Fruit fly (Drosophila melanogaster) whole organism, embryonic: ENCODE data around the gene Sbf.

ENCODE experiments used
- Adf1 ChIP-seq: fragments of 200-800 bp; sonication (Bioruptor generic); IDR thresholded peaks from 2 replicates; pipeline ENCODE4 v1.3.6; 2022; ENCODE audit warnings: missing biosample characterization, missing genetic modification characterization
- Aef1 ChIP-seq: fragments of 200-800 bp; sonication (Bioruptor generic); IDR thresholded peaks from 3 replicates; pipeline ENCODE4 v1.3.6; 2022; ENCODE audit warnings: missing biosample characterization, missing genetic modification characterization
- Atf6 ChIP-seq: fragments of 200-800 bp; sonication (Bioruptor generic); IDR thresholded peaks from 2 replicates; pipeline ENCODE4 v1.3.6; 2022; ENCODE audit warnings: missing biosample characterization, missing genetic modification characterization
- Awh ChIP-seq: fragments of 200-800 bp; sonication (Bioruptor generic); IDR thresholded peaks from 2 replicates; pipeline ENCODE4, ENCODE4 v1.3.6; 2022; ENCODE audit warnings: missing biosample characterization, missing genetic modification characterization
- Bdp1 ChIP-seq: fragments of 200-800 bp; sonication (Bioruptor generic); optimal IDR thresholded peaks from 3 replicates; lab custom pipeline; 2016; ENCODE audit warnings: missing biosample characterization, missing genetic modification characterization
- CG10147 ChIP-seq: fragments of 200-800 bp; sonication (Bioruptor generic); optimal IDR thresholded peaks from 2 replicates; lab custom pipeline; 2019; ENCODE audit warnings: missing biosample characterization, mild to moderate bottlenecking, missing genetic modification characterization, moderate library complexity
- CG11085 ChIP-seq: fragments of 200-800 bp; sonication (Bioruptor generic); IDR thresholded peaks from 2 replicates; pipeline ENCODE4 v1.3.6; 2022; ENCODE audit warnings: missing biosample characterization, missing genetic modification characterization
- CG11456 ChIP-seq: fragments of 200-800 bp; sonication (Bioruptor generic); IDR thresholded peaks from 3 replicates; pipeline ENCODE4 v1.3.6; 2022; ENCODE audit warnings: missing biosample characterization, missing genetic modification characterization
- CG13287 ChIP-seq: fragments of 200-800 bp; sonication (Bioruptor generic); IDR thresholded peaks from 2 replicates; pipeline ENCODE4 v1.3.6; 2022; ENCODE audit warnings: missing biosample characterization, missing genetic modification characterization; ENCODE audit not compliant: partially characterized antibody
- CG14050 ChIP-seq: fragments of 200-800 bp; sonication (Bioruptor generic); IDR thresholded peaks from 3 replicates; pipeline ENCODE4 v1.3.6; 2022; ENCODE audit warnings: missing biosample characterization, missing genetic modification characterization
- CG14965 ChIP-seq: fragments of 200-800 bp; sonication (Bioruptor generic); optimal IDR thresholded peaks from 2 replicates; lab custom pipeline; 2016; ENCODE audit warnings: missing biosample characterization, missing genetic modification characterization, borderline replicate concordance
- CG1603 ChIP-seq: fragments of 200-800 bp; sonication (Bioruptor generic); optimal IDR thresholded peaks from 2 replicates; lab custom pipeline; 2019; ENCODE audit warnings: missing biosample characterization, mild to moderate bottlenecking, missing genetic modification characterization, moderate library complexity
- CG16815 ChIP-seq: fragments of 200-800 bp; sonication (Bioruptor generic); optimal IDR thresholded peaks from 3 replicates; lab custom pipeline; 2017; ENCODE audit warnings: missing biosample characterization, mild to moderate bottlenecking, missing genetic modification characterization
- CG17359 ChIP-seq: fragments of 200-800 bp; sonication (Bioruptor generic); optimal IDR thresholded peaks from 3 replicates; lab custom pipeline; 2018; ENCODE audit warnings: missing biosample characterization, mild to moderate bottlenecking, missing genetic modification characterization, moderate library complexity
- CG30403 ChIP-seq: fragments of 200-800 bp; sonication (Bioruptor generic); optimal IDR thresholded peaks from 3 replicates; lab custom pipeline; 2016; ENCODE audit warnings: missing biosample characterization, missing genetic modification characterization
- CG34376 ChIP-seq: fragments of 200-800 bp; sonication (Bioruptor generic); optimal IDR thresholded peaks from 2 replicates; lab custom pipeline; 2018; ENCODE audit warnings: missing biosample characterization, mild to moderate bottlenecking, missing genetic modification characterization
- CG42726 ChIP-seq: fragments of 200-800 bp; sonication (Bioruptor generic); IDR thresholded peaks from 2 replicates; pipeline ENCODE4 v1.3.6; 2022; ENCODE audit warnings: missing biosample characterization, missing genetic modification characterization; ENCODE audit not compliant: partially characterized antibody
- CG4360 ChIP-seq: fragments of 200-800 bp; sonication (Bioruptor generic); IDR thresholded peaks from 2 replicates; pipeline ENCODE4 v1.3.6; 2022; ENCODE audit warnings: missing biosample characterization, missing genetic modification characterization
- CG43689 ChIP-seq: fragments of 200-800 bp; sonication (Bioruptor generic); IDR thresholded peaks from 2 replicates; pipeline ENCODE4 v1.3.6; 2022; ENCODE audit warnings: missing biosample characterization, missing genetic modification characterization
- CG6683 ChIP-seq: fragments of 200-800 bp; sonication (Bioruptor generic); optimal IDR thresholded peaks from 2 replicates; lab custom pipeline; 2017; ENCODE audit warnings: missing biosample characterization, mild to moderate bottlenecking, missing genetic modification characterization, missing genetic modification reagents
- CG6689 ChIP-seq: fragments of 200-800 bp; sonication (Bioruptor generic); IDR thresholded peaks from 2 replicates; pipeline ENCODE4 v1.3.6; 2022; ENCODE audit warnings: missing biosample characterization, missing genetic modification characterization
- CG6854 ChIP-seq: fragments of 200-800 bp; sonication (Bioruptor generic); optimal IDR thresholded peaks from 3 replicates; lab custom pipeline; 2017; ENCODE audit warnings: missing biosample characterization, mild to moderate bottlenecking, missing genetic modification characterization
- CG7786 ChIP-seq: fragments of 200-800 bp; sonication (Bioruptor generic); optimal IDR thresholded peaks from 2 replicates; lab custom pipeline; 2016; ENCODE audit warnings: missing biosample characterization, missing genetic modification characterization
- CG8089 ChIP-seq: fragments of 200-800 bp; sonication (Bioruptor generic); optimal IDR thresholded peaks from 3 replicates; lab custom pipeline; 2016; ENCODE audit warnings: missing biosample characterization, missing genetic modification characterization
- CG8388 ChIP-seq: fragments of 200-800 bp; sonication (Bioruptor generic); optimal IDR thresholded peaks from 2 replicates; lab custom pipeline; 2019; ENCODE audit warnings: missing biosample characterization, mild to moderate bottlenecking, missing genetic modification characterization, moderate library complexity
- CG8944 ChIP-seq: fragments of 200-800 bp; sonication (Bioruptor generic); optimal IDR thresholded peaks from 3 replicates; lab custom pipeline; 2016; ENCODE audit warnings: missing biosample characterization, missing genetic modification characterization
- Doc3 ChIP-seq: fragments of 200-800 bp; sonication (Bioruptor generic); IDR thresholded peaks from 3 replicates; pipeline ENCODE4 v1.3.6; 2022; ENCODE audit warnings: missing biosample characterization, missing genetic modification characterization; ENCODE audit not compliant: partially characterized antibody
- HLH3B ChIP-seq: fragments of 200-800 bp; sonication (Bioruptor generic); IDR thresholded peaks from 2 replicates; pipeline ENCODE4 v1.3.6; 2022; ENCODE audit warnings: missing biosample characterization, missing genetic modification characterization
- Hmx ChIP-seq: fragments of 200-800 bp; sonication (Bioruptor generic); optimal IDR thresholded peaks from 2 replicates; lab custom pipeline; 2016; ENCODE audit warnings: missing biosample characterization, missing genetic modification characterization
- Hr78 ChIP-seq, 2 experiments: fragments of 200-800 bp in 1 of 2; fragments of >200 bp in 1 of 2; sonication (Bioruptor generic) in 1 of 2; optimal IDR thresholded peaks; 2 replicates each; lab custom pipeline; 2017 to 2019; ENCODE audit warnings: missing biosample characterization in 2 of 2, missing genetic modification characterization in 2 of 2, mild to moderate bottlenecking in 1 of 2, moderate library complexity in 1 of 2
- Hsf ChIP-seq: fragments of 200-800 bp; sonication (Bioruptor generic); optimal IDR thresholded peaks from 3 replicates; lab custom pipeline; 2016; ENCODE audit warnings: missing biosample characterization, missing genetic modification characterization
- MTF-1 ChIP-seq: fragments of 200-800 bp; sonication (Bioruptor generic); optimal IDR thresholded peaks from 2 replicates; lab custom pipeline; 2018; ENCODE audit warnings: missing biosample characterization, mild to moderate bottlenecking, missing genetic modification characterization, borderline replicate concordance
- Mes4 ChIP-seq: fragments of 200-800 bp; sonication (Bioruptor generic); optimal IDR thresholded peaks from 2 replicates; lab custom pipeline; 2016; ENCODE audit warnings: missing biosample characterization, missing genetic modification characterization
- Sox102F ChIP-seq: fragments of 200-800 bp; sonication (Bioruptor generic); optimal IDR thresholded peaks from 2 replicates; lab custom pipeline; 2018; ENCODE audit warnings: missing biosample characterization, mild to moderate bottlenecking, missing genetic modification characterization, moderate library complexity
- Sry-β ChIP-seq: fragments of 200-800 bp; sonication (Bioruptor generic); optimal IDR thresholded peaks from 2 replicates; lab custom pipeline; 2018; ENCODE audit warnings: missing biosample characterization, mild to moderate bottlenecking, missing genetic modification characterization, moderate library complexity
- ap ChIP-seq: fragments of 200-800 bp; sonication (Bioruptor generic); IDR thresholded peaks from 2 replicates; pipeline ENCODE4 v1.3.6; 2022; ENCODE audit warnings: missing biosample characterization, missing genetic modification characterization
- btn ChIP-seq: fragments of 200-800 bp; sonication (Bioruptor generic); optimal IDR thresholded peaks from 2 replicates; lab custom pipeline; 2016; ENCODE audit warnings: missing biosample characterization, missing genetic modification characterization
- cato ChIP-seq: fragments of 200-800 bp; sonication (Bioruptor generic); optimal IDR thresholded peaks from 2 replicates; lab custom pipeline; 2016; ENCODE audit warnings: missing biosample characterization, missing genetic modification characterization, borderline replicate concordance
- chif ChIP-seq, 2 experiments: fragments of 200-800 bp; sonication (Bioruptor generic); optimal IDR thresholded peaks; 3 replicates each; lab custom pipeline; 2016; ENCODE audit warnings: missing biosample characterization in 2 of 2, missing genetic modification characterization in 2 of 2
- eve ChIP-seq, 2 experiments: fragments of >200 bp; optimal IDR thresholded peaks; 2 replicates each; lab custom pipeline; 2017; ENCODE audit warnings: missing biosample characterization in 2 of 2, missing genetic modification characterization in 2 of 2
- ewg ChIP-seq: fragments of 200-800 bp; sonication (Bioruptor generic); optimal IDR thresholded peaks from 3 replicates; lab custom pipeline; 2017; ENCODE audit warnings: mild to moderate bottlenecking, missing biosample characterization, missing genetic modification reagents, missing genetic modification characterization
- fd96Cb ChIP-seq: fragments of 200-800 bp; sonication (Bioruptor generic); optimal IDR thresholded peaks from 2 replicates; lab custom pipeline; 2018; ENCODE audit warnings: missing biosample characterization, mild to moderate bottlenecking, missing genetic modification characterization, moderate library complexity
- grn ChIP-seq: fragments of 200-800 bp; sonication (Bioruptor generic); optimal IDR thresholded peaks from 3 replicates; lab custom pipeline; 2017; ENCODE audit warnings: missing biosample characterization, missing genetic modification characterization
- nerfin-2 ChIP-seq: fragments of 200-800 bp; sonication (Bioruptor generic); IDR thresholded peaks from 2 replicates; pipeline ENCODE4 v1.3.6; 2022; ENCODE audit warnings: missing biosample characterization, missing genetic modification characterization; ENCODE audit not compliant: partially characterized antibody
- repo ChIP-seq: fragments of 200-800 bp; sonication (Bioruptor generic); optimal IDR thresholded peaks from 2 replicates; lab custom pipeline; 2016; ENCODE audit warnings: missing biosample characterization, missing genetic modification characterization
- seq ChIP-seq: fragments of 200-800 bp; sonication (Bioruptor generic); IDR thresholded peaks from 2 replicates; pipeline ENCODE4 v1.3.6; 2022; ENCODE audit warnings: missing biosample characterization, missing genetic modification characterization
- tll ChIP-seq, 2 experiments: fragments of 200-800 bp in 1 of 2; fragments of >200 bp in 1 of 2; sonication (Bioruptor generic) in 1 of 2; optimal IDR thresholded peaks; 2 replicates each; lab custom pipeline; 2017 to 2019; ENCODE audit warnings: missing biosample characterization in 2 of 2, missing genetic modification characterization in 2 of 2, mild to moderate bottlenecking in 1 of 2, moderate library complexity in 1 of 2
- tup ChIP-seq: fragments of 200-800 bp; sonication (Bioruptor generic); optimal IDR thresholded peaks from 2 replicates; lab custom pipeline; 2016; ENCODE audit warnings: missing biosample characterization, mild to moderate bottlenecking, missing genetic modification characterization, moderate library complexity
- unpg ChIP-seq: fragments of 200-800 bp; sonication (Bioruptor generic); optimal IDR thresholded peaks from 3 replicates; lab custom pipeline; 2018; ENCODE audit warnings: missing biosample characterization, mild to moderate bottlenecking, missing genetic modification characterization, moderate library complexity

Gene Sbf

dm6 chr3R:11786695-11787226 is 10.0 kb downstream of the Sbf start, which contains the start of the genes prd1 and HisCl1 (continued):
- TF ChIP-seq btn (no peak), Sox102F (GFP tag; lab: Kevin White, UChicago) (no peak), CG11085 (GFP tag; lab: Robert Waterston, UW) (0 out of 2 replicates have a peak, but pooled peaks have one; percentile 23), CG8089 (GFP tag; lab: Kevin White, UChicago) (peak; percentile 41), CG14050 (GFP tag; lab: Robert Waterston, UW) (peak; percentile 35; the same call in 1 of the 3 replicates), Hsf (GFP tag; lab: Kevin White, UChicago) (peak; percentile 81), nerfin-2 (no peak), CG14965 (GFP tag; lab: Kevin White, UChicago) (no peak), Hr78 (GFP tag; optimal IDR thresholded peaks at IDR 0.05; lab: Kevin White, UChicago) (peak in 1 of 2 experiments; percentile 100), Atf6 (GFP tag; lab: Robert Waterston, UW) (0 out of 2 replicates have a peak, but pooled peaks have one; percentile 59), CG7786 (GFP tag; lab: Kevin White, UChicago) (peak; percentile 60), CG8944 (GFP tag; lab: Kevin White, UChicago) (peak; percentile 55), HLH3B (peak; percentile 56), Mes4 (GFP tag; lab: Kevin White, UChicago) (peak; percentile 58), CG42726 (GFP tag; lab: Robert Waterston, UW) (no peak), CG30403 (GFP tag; lab: Kevin White, UChicago) (peak; percentile 79), fd96Cb (tag; lab: Kevin White, UChicago) (peak; percentile 70), tll (GFP tag; optimal IDR thresholded peaks at IDR 0.05; lab: Kevin White, UChicago) (peak; percentile 5 to 46), cato (GFP tag; lab: Kevin White, UChicago) (no peak), grn (no peak), unpg (GFP tag; lab: Kevin White, UChicago) (no peak), tup (peak; percentile 6), ap (GFP tag; lab: Robert Waterston, UW) (no peak), repo (GFP tag; lab: Kevin White, UChicago) (no peak), MTF-1 (GFP tag; lab: Kevin White, UChicago) (peak; percentile 54), ewg (GFP tag; lab: Kevin White, UChicago) (no peak), CG6689 (GFP tag; lab: Robert Waterston, UW) (peak; percentile 38; the same call in 1 of the 2 replicates), CG17359 (tag; lab: Kevin White, UChicago) (peak; percentile 44), eve (GFP tag; optimal IDR thresholded peaks at IDR 0.05; lab: Kevin White, UChicago) (no peak), Awh (GFP tag; lab: Robert Waterston, UW) (0 out of 2 replicates have a peak, but pooled peaks have one; percentile 36), seq (GFP tag; lab: Robert Waterston, UW) (no peak), Aef1 (GFP tag; lab: Robert Waterston, UW) (peak; percentile 63), Bdp1 (peak; percentile 36), CG6854 (GFP tag; lab: Kevin White, UChicago) (peak; percentile 13), CG4360 (GFP tag; lab: Robert Waterston, UW) (0 out of 2 replicates have a peak, but pooled peaks have one; percentile 8), CG34376 (GFP tag; lab: Kevin White, UChicago) (peak; percentile 77), chif (GFP tag; optimal IDR thresholded peaks at IDR 0.05; lab: Kevin White, UChicago) (peak; percentile 46 to 64), CG1603 (tag; lab: Kevin White, UChicago) (no peak), CG8388 (GFP tag; lab: Kevin White, UChicago) (no peak), CG43689 (no peak), Doc3 (GFP tag; lab: Robert Waterston, UW) (no peak), CG11456 (GFP tag; lab: Robert Waterston, UW) (peak; percentile 80), CG13287 (peak; percentile 38; the same call in 1 of the 2 replicates), CG10147 (GFP tag; lab: Kevin White, UChicago) (no peak), Sry-β (GFP tag; lab: Kevin White, UChicago) (peak; percentile 55), CG6683 (GFP tag; lab: Kevin White, UChicago) (peak; percentile 30), Adf1 (GFP tag; lab: Robert Waterston, UW) (0 out of 2 replicates have a peak, but pooled peaks have one; percentile 32), CG16815 (GFP tag; lab: Kevin White, UChicago) (peak; percentile 67), Hmx (GFP tag; lab: Kevin White, UChicago) (peak; percentile 30)
